Fruit fly (Drosophila melanogaster): ENCODE data around the gene Sf3b1.

dm6 chr2L:601848-602247 is 33.7 kb downstream of the Sf3b1 start:
- TF ChIP-seq cic (GFP tag; optimal IDR thresholded peaks at IDR 0.05) (no peak), pad (GFP tag; optimal IDR thresholded peaks at IDR 0.05) (no peak), Crg-1 (GFP tag; optimal IDR thresholded peaks at IDR 0.05) (no peak), kay (GFP tag; ENCODE audit: borderline replicate concordance) (no peak), CG11617 (GFP tag; optimal IDR thresholded peaks at IDR 0.05) (no peak), Clk (GFP tag; optimal IDR thresholded peaks at IDR 0.05) (no peak)

Data from whole organism, adult.